Fruit fly (Drosophila melanogaster) whole organism, embryonic: ENCODE measurements around the gene SCaMC.

Experiments
- B-H1 ChIP-seq: fragments of 200-800 bp; sonication (Bioruptor generic); IDR thresholded peaks from 3 replicates; pipeline ENCODE4 v1.3.6; 2022; ENCODE audit warnings: missing biosample characterization, missing genetic modification characterization
- CG10274 ChIP-seq: fragments of 200-800 bp; sonication (Bioruptor generic); optimal IDR thresholded peaks from 3 replicates; lab custom pipeline; 2017; ENCODE audit warnings: missing biosample characterization, mild to moderate bottlenecking, missing genetic modification characterization
- CG11504 ChIP-seq: fragments of 200-800 bp; sonication (Bioruptor generic); optimal IDR thresholded peaks from 3 replicates; lab custom pipeline; 2019; ENCODE audit warnings: missing biosample characterization, mild to moderate bottlenecking, missing genetic modification characterization, moderate library complexity
- CG11560 ChIP-seq: fragments of 200-800 bp; sonication (Bioruptor generic); IDR thresholded peaks from 3 replicates; pipeline ENCODE4 v1.3.6; 2022; ENCODE audit warnings: missing biosample characterization, missing genetic modification characterization
- CG1233 ChIP-seq: fragments of 200-800 bp; sonication (Bioruptor generic); optimal IDR thresholded peaks from 4 replicates; lab custom pipeline; 2018; ENCODE audit warnings: missing biosample characterization, mild to moderate bottlenecking, missing genetic modification characterization
- CG14441 ChIP-seq: fragments of 200-800 bp; sonication (Bioruptor generic); IDR thresholded peaks from 2 replicates; pipeline ENCODE4 v1.3.6; 2022; ENCODE audit warnings: missing biosample characterization, missing genetic modification characterization
- CG1529 ChIP-seq: fragments of 200-800 bp; sonication (Bioruptor generic); optimal IDR thresholded peaks from 3 replicates; lab custom pipeline; 2018; ENCODE audit warnings: missing biosample characterization, missing genetic modification characterization
- CG1647 ChIP-seq: fragments of 200-800 bp; sonication (Bioruptor generic); optimal IDR thresholded peaks from 3 replicates; lab custom pipeline; 2016; ENCODE audit warnings: missing biosample characterization, missing genetic modification characterization
- CG16779 ChIP-seq: fragments of 200-800 bp; sonication (Bioruptor generic); IDR thresholded peaks from 2 replicates; pipeline ENCODE4 v1.3.6; 2022; ENCODE audit warnings: missing biosample characterization, missing genetic modification characterization
- CG17186 ChIP-seq: fragments of 200-800 bp; sonication (Bioruptor generic); optimal IDR thresholded peaks from 3 replicates; lab custom pipeline; 2017; ENCODE audit warnings: missing biosample characterization, missing genetic modification reagents, missing genetic modification characterization
- CG32532 ChIP-seq: fragments of 200-800 bp; sonication (Bioruptor generic); IDR thresholded peaks from 2 replicates; pipeline ENCODE4 v1.3.6; 2022; ENCODE audit warnings: missing biosample characterization, missing genetic modification characterization
- CG33213 ChIP-seq: fragments of 200-800 bp; sonication (Bioruptor generic); optimal IDR thresholded peaks from 3 replicates; lab custom pipeline; 2016; ENCODE audit warnings: missing biosample characterization, missing genetic modification characterization
- CG3838 ChIP-seq: fragments of 200-800 bp; sonication (Bioruptor generic); optimal IDR thresholded peaks from 3 replicates; lab custom pipeline; 2016; ENCODE audit warnings: missing biosample characterization, missing genetic modification characterization
- CG3995 ChIP-seq: fragments of 200-800 bp; sonication (Bioruptor generic); optimal IDR thresholded peaks from 3 replicates; lab custom pipeline; 2016; ENCODE audit warnings: missing biosample characterization, missing genetic modification characterization
- CG4282 ChIP-seq: fragments of 200-800 bp; sonication (Bioruptor generic); optimal IDR thresholded peaks from 2 replicates; lab custom pipeline; 2016; ENCODE audit warnings: missing biosample characterization, missing genetic modification characterization
- CG4707 ChIP-seq: fragments of 200-800 bp; sonication (Bioruptor generic); optimal IDR thresholded peaks from 2 replicates; lab custom pipeline; 2018; ENCODE audit warnings: missing biosample characterization, mild to moderate bottlenecking, missing genetic modification characterization, moderate library complexity
- CG6272 ChIP-seq: fragments of 200-800 bp; sonication (Bioruptor generic); IDR thresholded peaks from 2 replicates; pipeline ENCODE4 v1.3.6; 2022; ENCODE audit warnings: missing biosample characterization, missing genetic modification characterization
- CG9609 ChIP-seq: fragments of 200-800 bp; sonication (Bioruptor generic); optimal IDR thresholded peaks from 3 replicates; lab custom pipeline; 2016; ENCODE audit warnings: missing biosample characterization, missing genetic modification characterization
- CkIIα-i1 ChIP-seq: fragments of 200-800 bp; sonication (Bioruptor generic); IDR thresholded peaks from 2 replicates; pipeline ENCODE4 v1.3.6; 2022; ENCODE audit warnings: missing biosample characterization, missing genetic modification characterization
- Elba2 ChIP-seq: fragments of 200-800 bp; sonication (Bioruptor generic); optimal IDR thresholded peaks from 3 replicates; lab custom pipeline; 2016; ENCODE audit warnings: missing biosample characterization, missing genetic modification characterization
- Hey ChIP-seq: fragments of 200-800 bp; sonication (Bioruptor generic); optimal IDR thresholded peaks from 3 replicates; lab custom pipeline; 2018; ENCODE audit warnings: missing biosample characterization, mild to moderate bottlenecking, missing genetic modification characterization
- Hr3 ChIP-seq: fragments of 200-800 bp; sonication (Bioruptor generic); optimal IDR thresholded peaks from 3 replicates; lab custom pipeline; 2016; ENCODE audit warnings: missing biosample characterization, missing genetic modification characterization
- Meics ChIP-seq: fragments of 200-800 bp; sonication (Bioruptor generic); optimal IDR thresholded peaks from 2 replicates; lab custom pipeline; 2017; ENCODE audit warnings: missing biosample characterization, mild to moderate bottlenecking, missing genetic modification characterization
- Myb ChIP-seq: fragments of 200-800 bp; sonication (Bioruptor generic); optimal IDR thresholded peaks from 2 replicates; lab custom pipeline; 2016; ENCODE audit warnings: missing biosample characterization, missing genetic modification characterization
- NFAT ChIP-seq: fragments of 200-800 bp; sonication (Bioruptor generic); IDR thresholded peaks from 2 replicates; pipeline ENCODE4 v1.3.6; 2022; ENCODE audit warnings: missing biosample characterization, missing genetic modification characterization
- Neu2 ChIP-seq: fragments of 200-800 bp; sonication (Bioruptor generic); optimal IDR thresholded peaks from 3 replicates; lab custom pipeline; 2016; ENCODE audit warnings: missing biosample characterization, missing genetic modification characterization, borderline replicate concordance
- Nf-YA ChIP-seq: fragments of 200-800 bp; sonication (Bioruptor generic); IDR thresholded peaks from 2 replicates; pipeline ENCODE4 v1.3.6; 2022; ENCODE audit warnings: missing biosample characterization, missing genetic modification characterization
- Optix ChIP-seq: fragments of 200-800 bp; sonication (Bioruptor generic); IDR thresholded peaks from 3 replicates; pipeline ENCODE4 v1.3.6; 2022; ENCODE audit warnings: missing biosample characterization, missing genetic modification characterization
- Poxn ChIP-seq: fragments of 200-800 bp; sonication (Bioruptor generic); IDR thresholded peaks from 2 replicates; pipeline ENCODE4 v1.3.6; 2022; ENCODE audit warnings: missing biosample characterization, missing genetic modification characterization
- Ssrp ChIP-seq: fragments of 200-800 bp; sonication (Bioruptor generic); optimal IDR thresholded peaks from 2 replicates; lab custom pipeline; 2018; ENCODE audit warnings: missing biosample characterization, mild to moderate bottlenecking, missing genetic modification characterization, moderate library complexity
- Tbp ChIP-seq: fragments of >200 bp; optimal IDR thresholded peaks from 2 replicates; lab custom pipeline; 2018; ENCODE audit warnings: missing biosample characterization, missing genetic modification characterization
- ara ChIP-seq: fragments of 200-800 bp; sonication (Bioruptor generic); IDR thresholded peaks from 2 replicates; pipeline ENCODE4 v1.3.6; 2022; ENCODE audit warnings: missing biosample characterization, missing genetic modification characterization
- ash1 ChIP-seq: fragments of 200-800 bp; sonication (Bioruptor generic); optimal IDR thresholded peaks from 2 replicates; lab custom pipeline; 2018; ENCODE audit warnings: missing biosample characterization, mild to moderate bottlenecking, missing genetic modification characterization
- bab2 ChIP-seq: fragments of 200-800 bp; sonication (Bioruptor generic); optimal IDR thresholded peaks from 2 replicates; lab custom pipeline; 2016; ENCODE audit warnings: missing biosample characterization, missing genetic modification characterization
- cato ChIP-seq: fragments of 200-800 bp; sonication (Bioruptor generic); optimal IDR thresholded peaks from 2 replicates; lab custom pipeline; 2016; ENCODE audit warnings: missing biosample characterization, missing genetic modification characterization, borderline replicate concordance
- chm ChIP-seq: fragments of 200-800 bp; sonication (Bioruptor generic); IDR thresholded peaks from 2 replicates; pipeline ENCODE4 v1.3.6; 2022; ENCODE audit warnings: missing biosample characterization, missing genetic modification characterization
- crp ChIP-seq, 2 experiments: fragments of 200-800 bp; sonication (Bioruptor generic); optimal IDR thresholded peaks; 2 replicates in 1 of 2; 3 replicates in 1 of 2; lab custom pipeline; 2017; ENCODE audit warnings: missing biosample characterization in 2 of 2, missing genetic modification characterization in 2 of 2, mild to moderate bottlenecking in 1 of 2, moderate library complexity in 1 of 2
- en ChIP-seq: fragments of 200-800 bp; sonication (Bioruptor generic); optimal IDR thresholded peaks from 2 replicates; lab custom pipeline; 2016; ENCODE audit warnings: missing biosample characterization, missing genetic modification characterization
- gcm ChIP-seq: fragments of 200-800 bp; sonication (Bioruptor generic); optimal IDR thresholded peaks from 2 replicates; lab custom pipeline; 2019; ENCODE audit warnings: missing biosample characterization, mild to moderate bottlenecking, missing genetic modification characterization, moderate library complexity
- hbn ChIP-seq: fragments of 200-800 bp; sonication (Bioruptor generic); IDR thresholded peaks from 2 replicates; pipeline ENCODE4 v1.3.6; 2022; ENCODE audit warnings: missing biosample characterization, missing genetic modification characterization; ENCODE audit not compliant: partially characterized antibody
- her ChIP-seq: fragments of 200-800 bp; sonication (Bioruptor generic); optimal IDR thresholded peaks from 2 replicates; lab custom pipeline; 2016; ENCODE audit warnings: missing biosample characterization, missing genetic modification characterization
- hth ChIP-seq: fragments of >200 bp; optimal IDR thresholded peaks from 2 replicates; lab custom pipeline; 2017; ENCODE audit warnings: inconsistent platforms
- lbe ChIP-seq: fragments of 200-800 bp; sonication (Bioruptor generic); optimal IDR thresholded peaks from 2 replicates; lab custom pipeline; 2016; ENCODE audit warnings: missing biosample characterization, mild to moderate bottlenecking, missing genetic modification characterization
- mam ChIP-seq: fragments of 200-800 bp; sonication (Bioruptor generic); optimal IDR thresholded peaks from 3 replicates; lab custom pipeline; 2016; ENCODE audit warnings: missing biosample characterization, missing genetic modification characterization
- onecut ChIP-seq: fragments of 200-800 bp; sonication (Bioruptor generic); IDR thresholded peaks from 2 replicates; pipeline ENCODE4 v1.3.6; 2022; ENCODE audit warnings: missing biosample characterization, missing genetic modification characterization
- schlank ChIP-seq: fragments of 200-800 bp; sonication (Bioruptor generic); optimal IDR thresholded peaks from 2 replicates; lab custom pipeline; 2018; ENCODE audit warnings: missing biosample characterization, mild to moderate bottlenecking, missing genetic modification characterization
- sim ChIP-seq: fragments of 200-800 bp; sonication (Bioruptor generic); IDR thresholded peaks from 2 replicates; pipeline ENCODE4 v1.3.6; 2022; ENCODE audit warnings: missing biosample characterization, missing genetic modification characterization
- sna ChIP-seq: fragments of 200-800 bp; sonication (Bioruptor generic); IDR thresholded peaks from 2 replicates; pipeline ENCODE4 v1.3.6; 2022; ENCODE audit warnings: missing biosample characterization, missing genetic modification characterization; ENCODE audit not compliant: partially characterized antibody
- sr ChIP-seq: fragments of 200-800 bp; sonication (Bioruptor generic); IDR thresholded peaks from 3 replicates; pipeline ENCODE4 v1.3.6; 2022; ENCODE audit warnings: missing biosample characterization, missing genetic modification characterization
- wek ChIP-seq: fragments of 200-800 bp; sonication (Bioruptor generic); optimal IDR thresholded peaks from 3 replicates; lab custom pipeline; 2018; ENCODE audit warnings: missing biosample characterization, mild to moderate bottlenecking, missing genetic modification characterization, moderate library complexity
- z ChIP-seq: fragments of 200-800 bp; sonication (Bioruptor generic); IDR thresholded peaks from 3 replicates; pipeline ENCODE4 v1.3.6; 2022; ENCODE audit warnings: missing biosample characterization, missing genetic modification characterization
- zfh1 ChIP-seq: fragments of 200-800 bp; sonication (Bioruptor generic); IDR thresholded peaks from 3 replicates; pipeline ENCODE4 v1.3.6; 2022; ENCODE audit warnings: missing biosample characterization, missing genetic modification characterization

Gene SCaMC

DNA sequence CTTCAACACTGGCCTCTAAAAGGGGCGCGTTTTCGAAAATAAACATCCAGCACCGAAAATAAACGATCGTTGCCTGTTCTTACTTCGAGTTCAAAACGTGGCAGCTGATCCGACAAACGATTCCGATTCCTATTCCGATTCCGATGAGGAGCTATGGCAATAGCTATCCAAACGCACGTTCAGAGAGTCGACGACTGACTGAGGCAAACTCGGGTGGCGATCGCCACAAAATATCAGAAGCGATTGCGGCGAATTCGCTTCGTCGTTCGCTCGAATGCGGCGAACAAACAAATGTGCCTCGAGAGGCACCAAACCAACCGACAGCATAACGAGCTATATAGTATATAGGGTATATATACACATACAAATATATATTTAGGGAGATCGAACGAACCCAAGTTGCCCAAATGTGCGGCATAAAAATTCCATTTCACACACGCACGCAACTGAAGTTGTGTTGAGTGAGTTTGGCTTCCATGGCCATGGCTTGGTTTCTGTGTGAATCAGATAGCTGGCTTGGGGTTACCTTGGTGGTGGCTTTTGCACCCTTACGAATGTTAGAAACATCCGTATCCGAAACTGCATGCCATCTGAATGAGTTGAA is 23.3 kb downstream of the SCaMC start, which contains the start of gene Ncc69 (continued):
- TF ChIP-seq Myb = no peak
- no peak for TF ChIP-seq Nf-YA (GFP tag; lab: Robert Waterston, UW)
- no peak for TF ChIP-seq Tbp (GFP tag; lab: Kevin White, UChicago)
- TF ChIP-seq zfh1 (GFP tag; lab: Robert Waterston, UW) = 0 out of 3 replicates have a peak, but pooled peaks have one; percentile 24
- TF ChIP-seq hbn (GFP tag; lab: Robert Waterston, UW) = no peak
- TF ChIP-seq CG16779 = no peak
- TF ChIP-seq CkIIα-i1 = no peak
- peak; percentile 79 for TF ChIP-seq z
- no peak for TF ChIP-seq CG6272 (GFP tag; lab: Robert Waterston, UW)
- TF ChIP-seq B-H1 (GFP tag; lab: Robert Waterston, UW) = no peak; the same call in 2 of the 3 replicates
- no peak for TF ChIP-seq Neu2 (GFP tag; lab: Kevin White, UChicago)
- no peak for TF ChIP-seq CG14441 (GFP tag; lab: Robert Waterston, UW)
- no peak for TF ChIP-seq Hr3 (GFP tag; lab: Kevin White, UChicago)
- TF ChIP-seq CG11504 = no peak
- TF ChIP-seq Meics = no peak
- TF ChIP-seq CG1233 (GFP tag; lab: Kevin White, UChicago) = no peak
- TF ChIP-seq hth = no peak
- TF ChIP-seq chm = peak; percentile 53; the same call in 1 of the 2 replicates
- TF ChIP-seq CG4282 (GFP tag; lab: Kevin White, UChicago) = no peak
- TF ChIP-seq CG33213 (GFP tag; lab: Kevin White, UChicago) = no peak
- no peak for TF ChIP-seq bab2 (GFP tag; lab: Kevin White, UChicago)
- TF ChIP-seq CG4707 (GFP tag; lab: Kevin White, UChicago) = no peak
- TF ChIP-seq onecut = 0 out of 2 replicates have a peak, but pooled peaks have one; percentile 5
- TF ChIP-seq CG17186 (GFP tag; lab: Kevin White, UChicago) = no peak
- 0 out of 2 replicates have a peak, but pooled peaks have one; percentile 31 for TF ChIP-seq sna (GFP tag; lab: Robert Waterston, UW)
- TF ChIP-seq CG3838 (GFP tag; lab: Kevin White, UChicago) = no peak
- no peak for TF ChIP-seq wek (GFP tag; lab: Kevin White, UChicago)
- TF ChIP-seq Poxn (GFP tag; lab: Robert Waterston, UW) = no peak
- TF ChIP-seq CG1647 (GFP tag; lab: Kevin White, UChicago) = no peak
- TF ChIP-seq ash1 (GFP tag; lab: Kevin White, UChicago) = no peak
- no peak for TF ChIP-seq CG9609 (GFP tag; lab: Kevin White, UChicago)
- TF ChIP-seq cato = no peak
- TF ChIP-seq sim (GFP tag; lab: Robert Waterston, UW) = no peak
- no peak for TF ChIP-seq CG1529 (GFP tag; lab: Kevin White, UChicago)
- 0 out of 2 replicates have a peak, but pooled peaks have one; percentile 17 for TF ChIP-seq CG32532 (GFP tag; lab: Robert Waterston, UW)
- peak in 1 of 2 experiments; percentile 6 for TF ChIP-seq crp (GFP tag; optimal IDR thresholded peaks at IDR 0.05; lab: Kevin White, UChicago)
- TF ChIP-seq gcm (GFP tag; lab: Kevin White, UChicago) = no peak
- TF ChIP-seq NFAT (GFP tag; lab: Robert Waterston, UW) = no peak
- no peak for TF ChIP-seq Elba2 (GFP tag; lab: Kevin White, UChicago)
- no peak for TF ChIP-seq ara (GFP tag; lab: Robert Waterston, UW)
- TF ChIP-seq en = no peak
- TF ChIP-seq Optix (GFP tag; lab: Robert Waterston, UW) = no peak
- TF ChIP-seq CG3995 (GFP tag; lab: Kevin White, UChicago) = no peak
- TF ChIP-seq Ssrp = no peak
- TF ChIP-seq mam = no peak
- TF ChIP-seq Hey (tag; lab: Kevin White, UChicago) = no peak
- no peak for TF ChIP-seq CG11560 (tag; lab: Robert Waterston, UW)
- TF ChIP-seq schlank (tag; lab: Kevin White, UChicago) = no peak
- TF ChIP-seq sr (GFP tag; lab: Robert Waterston, UW) = no peak
- TF ChIP-seq lbe (GFP tag; lab: Kevin White, UChicago) = no peak
- TF ChIP-seq her (GFP tag; lab: Kevin White, UChicago) = no peak
- no peak for TF ChIP-seq CG10274
